Worm (Caenorhabditis elegans) whole organism, L4 larva: ENCODE measurements around the gene K08F4.3.

Experiments used
- F10B5.3 ChIP-seq: sonication (generic microtip); optimal IDR thresholded peaks from 2 replicates; lab custom pipeline; 2016; ENCODE audit warnings: mild to moderate bottlenecking, missing genetic modification characterization, missing compliant biosample characterization
- F37D6.2 ChIP-seq: sonication (generic microtip); optimal IDR thresholded peaks from 2 replicates; lab custom pipeline; 2016; ENCODE audit warnings: mild to moderate bottlenecking, missing genetic modification characterization, missing compliant biosample characterization
- F44E2.7 ChIP-seq: fragments of 200-800 bp; sonication (Bioruptor generic); IDR thresholded peaks from 2 replicates; pipeline ENCODE4 v2.1.2; 2022; ENCODE audit warnings: missing genetic modification characterization, missing compliant biosample characterization
- T20F7.1 ChIP-seq: fragments of 200-800 bp; sonication (Bioruptor generic); optimal IDR thresholded peaks from 2 replicates; lab custom pipeline; 2018; ENCODE audit warnings: mild to moderate bottlenecking, missing genetic modification characterization, missing compliant biosample characterization
- Y48G9A.11 ChIP-seq: fragments of 200-800 bp; sonication (Bioruptor generic); IDR thresholded peaks from 2 replicates; pipeline ENCODE4 v1.3.6; 2022; ENCODE audit warnings: missing genetic modification reagents, missing genetic modification characterization, missing compliant biosample characterization
- aha-1 ChIP-seq: fragments of 150-350 bp; peaks from one replicate; lab custom pipeline; 2014; ENCODE audit warnings: missing biosample characterization, missing genetic modification characterization
- ama-1 ChIP-seq: fragments of 150-350 bp; optimal IDR thresholded peaks from 2 replicates; lab custom pipeline; 2014; ENCODE audit warnings: inconsistent platforms, mixed read lengths
- attf-4 ChIP-seq: sonication (generic microtip); optimal IDR thresholded peaks from 3 replicates; lab custom pipeline; 2017; ENCODE audit warnings: missing biosample characterization, missing genetic modification characterization
- ces-1 ChIP-seq: fragments of 150-350 bp; sonication (generic microtip); optimal IDR thresholded peaks from 4 replicates; lab custom pipeline; 2014; ENCODE audit warnings: missing biosample characterization, missing genetic modification reagents, missing genetic modification characterization
- daf-12 ChIP-seq: fragments of 150-350 bp; optimal IDR thresholded peaks from 2 replicates; lab custom pipeline; 2014; ENCODE audit warnings: missing biosample characterization, missing genetic modification reagents, missing genetic modification characterization
- daf-16 ChIP-seq, 3 experiments: sonication (generic microtip); optimal IDR thresholded peaks; 2 replicates each; lab custom pipeline; 2016 to 2017; ENCODE audit warnings: missing genetic modification characterization in 3 of 3, missing genetic modification reagents in 3 of 3, mild to moderate bottlenecking in 2 of 3, missing compliant biosample characterization in 2 of 3, missing biosample characterization in 1 of 3, moderate library complexity in 1 of 3
- daf-19 ChIP-seq: fragments of 200-800 bp; sonication (Bioruptor generic); conservative IDR thresholded peaks from 2 replicates; pipeline ENCODE4 v1.3.6; 2022; ENCODE audit warnings: missing genetic modification characterization, missing compliant biosample characterization
- dmd-8 ChIP-seq: fragments of 200-800 bp; sonication (Bioruptor generic); IDR thresholded peaks from 2 replicates; pipeline ENCODE4 v1.3.6; 2022; ENCODE audit warnings: missing genetic modification characterization, missing compliant biosample characterization
- duxl-1 ChIP-seq: sonication (generic microtip); optimal IDR thresholded peaks from 2 replicates; lab custom pipeline; 2016; ENCODE audit warnings: mild to moderate bottlenecking, missing genetic modification characterization, moderate library complexity, missing compliant biosample characterization; ENCODE audit not compliant: poor library complexity
- dve-1 ChIP-seq: sonication (generic microtip); optimal IDR thresholded peaks from 2 replicates; lab custom pipeline; 2017; ENCODE audit warnings: antibody characterized with exemption, mild to moderate bottlenecking, missing genetic modification characterization, missing compliant biosample characterization; ENCODE audit not compliant: insufficient read depth
- fkh-10 ChIP-seq: fragments of 150-350 bp; optimal IDR thresholded peaks from 2 replicates; lab custom pipeline; 2014; ENCODE audit warnings: missing biosample characterization, missing genetic modification reagents, missing genetic modification characterization
- fos-1 ChIP-seq: fragments of 150-350 bp; optimal IDR thresholded peaks from 2 replicates; lab custom pipeline; 2014; ENCODE audit warnings: missing biosample characterization, missing genetic modification characterization
- jun-1 ChIP-seq: fragments of 150-350 bp; optimal IDR thresholded peaks from 2 replicates; lab custom pipeline; 2014; ENCODE audit warnings: missing biosample characterization, missing genetic modification reagents, missing genetic modification characterization
- lin-1 ChIP-seq: fragments of 200-800 bp; sonication (Bioruptor generic); IDR thresholded peaks from 2 replicates; pipeline ENCODE4 v1.3.6; 2022; ENCODE audit warnings: missing genetic modification reagents, missing genetic modification characterization, missing compliant biosample characterization
- lir-3 ChIP-seq: sonication (generic microtip); optimal IDR thresholded peaks from 2 replicates; lab custom pipeline; 2016; ENCODE audit warnings: mild to moderate bottlenecking, missing genetic modification characterization, missing compliant biosample characterization
- lsy-2 ChIP-seq, 2 experiments: fragments of 150-350 bp in 1 of 2; sonication (generic microtip) in 1 of 2; optimal IDR thresholded peaks; 2 replicates each; lab custom pipeline; 2014 to 2017; ENCODE audit warnings: missing biosample characterization in 2 of 2, missing genetic modification characterization in 2 of 2
- madf-5 ChIP-seq, 2 experiments: fragments of 200-800 bp; sonication (Bioruptor generic); IDR thresholded peaks; 2 replicates each; pipeline ENCODE4 v1.3.6; 2022; ENCODE audit warnings: missing compliant biosample characterization in 2 of 2, missing genetic modification characterization in 2 of 2
- mdl-1 ChIP-seq, 2 experiments: fragments of 150-350 bp in 1 of 2; sonication (generic microtip) in 1 of 2; optimal IDR thresholded peaks; 2 replicates each; lab custom pipeline; 2014 to 2017; ENCODE audit warnings: missing biosample characterization in 2 of 2, missing genetic modification characterization in 2 of 2
- nhr-28 ChIP-seq: fragments of 150-350 bp; optimal IDR thresholded peaks from 2 replicates; lab custom pipeline; 2014; ENCODE audit warnings: missing biosample characterization, missing genetic modification characterization
- nhr-76 ChIP-seq: fragments of 150-350 bp; optimal IDR thresholded peaks from 2 replicates; lab custom pipeline; 2014; ENCODE audit warnings: missing biosample characterization, missing genetic modification characterization
- nhr-77 ChIP-seq: fragments of 150-350 bp; optimal IDR thresholded peaks from 2 replicates; lab custom pipeline; 2014; ENCODE audit warnings: missing biosample characterization, missing genetic modification characterization
- sdz-12 ChIP-seq: fragments of 200-800 bp; sonication (Bioruptor generic); optimal IDR thresholded peaks from 2 replicates; lab custom pipeline; 2018; ENCODE audit warnings: mild to moderate bottlenecking, missing genetic modification characterization, missing compliant biosample characterization
- set-16 ChIP-seq: fragments of 200-800 bp; sonication (Bioruptor generic); IDR thresholded peaks from 2 replicates; pipeline ENCODE4 v1.3.6; 2022; ENCODE audit warnings: missing genetic modification reagents, missing genetic modification characterization, missing compliant biosample characterization
- skn-1 ChIP-seq: fragments of 150-350 bp; optimal IDR thresholded peaks from 2 replicates; lab custom pipeline; 2014; ENCODE audit warnings: missing biosample characterization, missing genetic modification characterization
- tra-1 ChIP-seq: fragments of 200-800 bp; sonication (Bioruptor generic); IDR thresholded peaks from 2 replicates; pipeline ENCODE4 v1.3.6; 2022; ENCODE audit warnings: missing genetic modification reagents, missing genetic modification characterization, missing compliant biosample characterization
- unc-130 ChIP-seq: sonication (generic microtip); optimal IDR thresholded peaks from 2 replicates; lab custom pipeline; 2016; ENCODE audit warnings: missing genetic modification reagents, missing genetic modification characterization, missing compliant biosample characterization
- unc-62 ChIP-seq, 3 experiments: fragments of 150-350 bp in 1 of 3; sonication (generic microtip); optimal IDR thresholded peaks in 2 of 3; peaks in 1 of 3; 1 replicate in 1 of 3; 2 replicates in 2 of 3; lab custom pipeline; 2014 to 2017; ENCODE audit warnings: missing biosample characterization in 3 of 3, missing genetic modification characterization in 3 of 3, missing genetic modification reagents in 3 of 3, missing genotype in 1 of 3
- zag-1 ChIP-seq: fragments of 150-350 bp; optimal IDR thresholded peaks from 2 replicates; lab custom pipeline; 2014; ENCODE audit warnings: missing biosample characterization, missing genetic modification characterization

K08F4.3 gene

ce11 chrIV:10126544-10126943 lies 2.5 kb upstream of the K08F4.3 start, which contains the start of gene ctf-18:
TSS of gene ctf-18 (minus strand) at chrIV:10126644.
- TF ChIP-seq fos-1 (no peak), T20F7.1 (no peak), set-16 (GFP tag; lab: Robert Waterston, UW) (no peak), attf-4 (no peak), aha-1 (peak; percentile 43), daf-19 (no peak), ama-1 (peak; percentile 60), nhr-76 (tag; lab: Kevin White, UChicago) (no peak), mdl-1 (tag; optimal IDR thresholded peaks at IDR 0.05; lab: Kevin White, UChicago) (no peak)

- TF ChIP-seq aha-1 (peak; percentile 60), lir-3 (tag; lab: Kevin White, UChicago) (no peak)
These were observed 611 bp upstream of the K08F4.3 start for ce11 chrIV:10128446-10128845.

DNA sequence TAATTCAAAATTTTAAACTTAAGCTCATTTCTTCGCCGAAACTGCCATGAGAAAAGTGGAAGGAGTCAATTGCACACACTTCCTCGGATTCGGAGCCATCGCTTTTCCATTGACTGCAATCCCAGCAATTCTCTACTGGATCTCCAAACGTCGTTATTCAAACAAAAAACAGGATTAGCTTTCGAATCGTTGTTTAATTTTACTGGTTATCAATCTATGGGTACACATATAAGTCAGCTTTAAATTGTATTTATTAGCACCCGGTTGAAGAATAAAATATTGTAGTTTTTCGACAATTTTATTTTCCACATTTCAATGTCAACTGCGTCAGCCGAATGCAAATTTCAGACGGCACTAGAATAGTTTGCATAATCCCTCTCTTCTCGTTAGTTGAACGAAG lies 900 bp downstream of the K08F4.3 start, which contains the start of gene glt-3:
TSS of gene glt-3 (plus strand) at position 301 of the 400 bp plus-strand sequence.
- TF ChIP-seq sdz-12 (GFP tag; lab: Kevin White, UChicago): no peak

- no peak for TF ChIP-seq ces-1 (GFP tag; lab: Kevin White, UChicago)
- TF ChIP-seq F37D6.2 (tag; lab: Kevin White, UChicago): no peak
- TF ChIP-seq lsy-2 (tag; optimal IDR thresholded peaks at IDR 0.05; lab: Kevin White, UChicago): no peak
- no peak for TF ChIP-seq jun-1 (tag; lab: Kevin White, UChicago)
- TF ChIP-seq duxl-1 (tag; lab: Kevin White, UChicago): no peak
These were observed 6.8 kb downstream of the K08F4.3 start, which contains the start of gene K08F4.5 for ce11 chrIV:10135817-10136216. TSS of gene K08F4.5 (minus strand) at chrIV:10135917.

ce11 chrIV:10137804-10138203 lies 8.7 kb downstream of the K08F4.3 start, which contains the start of gene K08F4.12:
TSS of gene K08F4.12 (plus strand) at chrIV:10138104.
- TF ChIP-seq daf-12 (no peak), zag-1 (no peak), lsy-2 (tag; optimal IDR thresholded peaks at IDR 0.05; lab: Kevin White, UChicago) (no peak), dmd-8 (GFP tag; lab: Robert Waterston, UW) (no peak), F10B5.3 (tag; lab: Kevin White, UChicago) (no peak), fkh-10 (GFP tag; lab: Kevin White, UChicago) (no peak)

- TF ChIP-seq nhr-77 (no peak), unc-62 (GFP tag; optimal IDR thresholded peaks at IDR 0.05 in 1 of 2; lab: Kevin White, UChicago) (peak in 1 of 2 experiments; percentile 23), unc-62 (tag; optimal IDR thresholded peaks at IDR 0.05; lab: Kevin White, UChicago) (no peak)
These were observed 11.1 kb downstream of the K08F4.3 start, which contains the start of gene gst-3 for ce11 chrIV:10140143-10140542. TSS of gene gst-3 (minus strand) at chrIV:10140243.

DNA sequence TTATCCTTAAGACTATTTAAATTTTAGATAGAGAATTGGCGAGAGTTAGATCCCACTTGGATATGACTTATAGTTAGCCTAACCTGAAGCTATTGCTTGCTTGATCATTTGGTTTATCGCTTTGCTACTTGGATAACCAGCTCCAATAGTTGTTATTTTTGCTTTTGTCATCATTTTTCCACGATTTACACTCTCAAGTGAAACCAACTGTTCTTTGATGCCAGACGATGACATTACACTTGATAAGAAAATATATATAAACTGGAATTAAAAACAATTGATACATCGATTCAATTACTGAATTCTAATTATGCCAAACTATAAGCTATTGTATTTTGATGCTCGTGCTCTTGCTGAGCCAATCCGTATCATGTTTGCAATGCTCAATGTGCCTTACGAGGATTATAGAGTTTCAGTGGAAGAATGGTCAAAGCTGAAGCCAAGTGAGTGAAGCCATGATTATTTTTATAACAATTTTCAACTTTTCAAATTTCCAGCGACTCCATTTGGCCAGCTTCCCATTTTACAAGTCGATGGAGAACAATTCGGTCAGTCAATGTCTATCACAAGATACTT lies 13.0 kb downstream of the K08F4.3 start, which contains the start of the genes gst-2, gst-4 and dhs-12:
TSS of gene gst-2 (minus strand) at position 132 of the 576 bp plus-strand sequence.
TSS of gene gst-4 (plus strand) at position 296 of the 576 bp plus-strand sequence.
TSS of gene dhs-12 (plus strand) at position 526 of the 576 bp plus-strand sequence.
- no peak for TF ChIP-seq unc-130
- no peak for TF ChIP-seq tra-1 (GFP tag; lab: Robert Waterston, UW)
- no peak for TF ChIP-seq daf-16 (GFP tag; optimal IDR thresholded peaks at IDR 0.05; lab: Kevin White, UChicago)
- peak; percentile 59 for TF ChIP-seq daf-16 (tag; optimal IDR thresholded peaks at IDR 0.05; lab: Kevin White, UChicago)
- no peak for TF ChIP-seq nhr-28 (tag; lab: Kevin White, UChicago)
- no peak for TF ChIP-seq skn-1 (tag; lab: Kevin White, UChicago)
- peak; percentile 9 for TF ChIP-seq dve-1 (tag; lab: Kevin White, UChicago)
- TF ChIP-seq Y48G9A.11 (GFP tag; lab: Robert Waterston, UW): no peak
- no peak for TF ChIP-seq lin-1 (GFP tag; lab: Robert Waterston, UW)
- TF ChIP-seq nhr-76 (tag; lab: Kevin White, UChicago): no peak
- TF ChIP-seq dmd-8 (GFP tag; lab: Robert Waterston, UW): no peak
- no peak for TF ChIP-seq madf-5 (GFP tag; IDR thresholded peaks at IDR 0.05; lab: Robert Waterston, UW)
- TF ChIP-seq F44E2.7 (GFP tag; lab: Robert Waterston, UW): no peak
